Fruit fly (Drosophila melanogaster) whole organism, embryonic: ENCODE data around the gene Hat1.

ENCODE experiments used
- CG10267 ChIP-seq: fragments of 200-800 bp; sonication (Bioruptor generic); optimal IDR thresholded peaks from 2 replicates; lab custom pipeline; 2018; ENCODE audit warnings: missing biosample characterization, mild to moderate bottlenecking, missing genetic modification characterization, moderate library complexity
- CG10462 ChIP-seq: fragments of 200-800 bp; sonication (Bioruptor generic); optimal IDR thresholded peaks from 2 replicates; lab custom pipeline; 2016; ENCODE audit warnings: missing biosample characterization, missing genetic modification characterization
- CG10543 ChIP-seq: fragments of 200-800 bp; sonication (Bioruptor generic); optimal IDR thresholded peaks from 3 replicates; lab custom pipeline; 2017; ENCODE audit warnings: missing biosample characterization, mild to moderate bottlenecking, missing genetic modification characterization, moderate library complexity
- CG11093 ChIP-seq: fragments of 200-800 bp; sonication (Bioruptor generic); IDR thresholded peaks from 3 replicates; pipeline ENCODE4 v1.3.6; 2022; ENCODE audit warnings: missing biosample characterization, missing genetic modification characterization
- CG11456 ChIP-seq: fragments of 200-800 bp; sonication (Bioruptor generic); IDR thresholded peaks from 3 replicates; pipeline ENCODE4 v1.3.6; 2022; ENCODE audit warnings: missing biosample characterization, missing genetic modification characterization
- CG12155 ChIP-seq: fragments of 200-800 bp; sonication (Bioruptor generic); optimal IDR thresholded peaks from 3 replicates; lab custom pipeline; 2016; ENCODE audit warnings: missing biosample characterization, missing genetic modification characterization
- CG1233 ChIP-seq: fragments of 200-800 bp; sonication (Bioruptor generic); optimal IDR thresholded peaks from 4 replicates; lab custom pipeline; 2018; ENCODE audit warnings: missing biosample characterization, mild to moderate bottlenecking, missing genetic modification characterization
- CG12942 ChIP-seq: fragments of 200-800 bp; sonication (Bioruptor generic); optimal IDR thresholded peaks from 3 replicates; lab custom pipeline; 2016; ENCODE audit warnings: missing biosample characterization, missing genetic modification characterization
- CG13123 ChIP-seq: fragments of 200-800 bp; sonication (Bioruptor generic); optimal IDR thresholded peaks from 2 replicates; lab custom pipeline; 2016; ENCODE audit warnings: missing biosample characterization, missing genetic modification characterization
- CG14050 ChIP-seq: fragments of 200-800 bp; sonication (Bioruptor generic); IDR thresholded peaks from 3 replicates; pipeline ENCODE4 v1.3.6; 2022; ENCODE audit warnings: missing biosample characterization, missing genetic modification characterization
- CG17829 ChIP-seq: fragments of 200-800 bp; optimal IDR thresholded peaks from 2 replicates; lab custom pipeline; 2019; ENCODE audit warnings: missing biosample characterization, mild to moderate bottlenecking, missing genetic modification characterization, moderate library complexity
- CG1792 ChIP-seq: fragments of 200-800 bp; sonication (Bioruptor generic); optimal IDR thresholded peaks from 2 replicates; lab custom pipeline; 2016; ENCODE audit warnings: missing biosample characterization, missing genetic modification characterization
- CG18476 ChIP-seq: fragments of 200-800 bp; sonication (Bioruptor generic); optimal IDR thresholded peaks from 2 replicates; lab custom pipeline; 2016; ENCODE audit warnings: missing biosample characterization, mild to moderate bottlenecking, missing genetic modification characterization
- CG3281 ChIP-seq: fragments of 200-800 bp; sonication (Bioruptor generic); optimal IDR thresholded peaks from 3 replicates; lab custom pipeline; 2017; ENCODE audit warnings: missing biosample characterization, mild to moderate bottlenecking, missing genetic modification characterization
- CG4424 ChIP-seq: fragments of 200-800 bp; sonication (Bioruptor generic); optimal IDR thresholded peaks from 3 replicates; lab custom pipeline; 2016; ENCODE audit warnings: missing biosample characterization, missing genetic modification characterization
- CG9437 ChIP-seq: fragments of 200-800 bp; sonication (Bioruptor generic); optimal IDR thresholded peaks from 2 replicates; lab custom pipeline; 2018; ENCODE audit warnings: missing biosample characterization, mild to moderate bottlenecking, missing genetic modification characterization
- CG9817 ChIP-seq: fragments of 200-800 bp; sonication (Bioruptor generic); optimal IDR thresholded peaks from 2 replicates; lab custom pipeline; 2018; ENCODE audit warnings: missing biosample characterization, mild to moderate bottlenecking, missing genetic modification characterization, moderate library complexity
- CG9876 ChIP-seq: fragments of 200-800 bp; sonication (Bioruptor generic); optimal IDR thresholded peaks from 2 replicates; lab custom pipeline; 2016; ENCODE audit warnings: missing biosample characterization, missing genetic modification characterization
- Chrac-16 ChIP-seq: fragments of 200-800 bp; sonication (Bioruptor generic); optimal IDR thresholded peaks from 3 replicates; lab custom pipeline; 2016; ENCODE audit warnings: missing biosample characterization, missing genetic modification characterization
- Drgx ChIP-seq: fragments of 200-800 bp; sonication (Bioruptor generic); IDR thresholded peaks from 2 replicates; pipeline ENCODE4 v1.3.6; 2022; ENCODE audit warnings: missing biosample characterization, missing genetic modification characterization
- Ets65A ChIP-seq: fragments of 200-800 bp; sonication (Bioruptor generic); peaks from one replicate; lab custom pipeline; 2016; ENCODE audit warnings: missing biosample characterization, missing genetic modification characterization
- HLH54F ChIP-seq: fragments of 200-800 bp; sonication (Bioruptor generic); optimal IDR thresholded peaks from 3 replicates; lab custom pipeline; 2016; ENCODE audit warnings: missing biosample characterization, missing genetic modification characterization
- Hr39 ChIP-seq: fragments of >200 bp; optimal IDR thresholded peaks from 2 replicates; lab custom pipeline; 2017
- Lhr ChIP-seq: fragments of 200-800 bp; sonication (Bioruptor generic); optimal IDR thresholded peaks from 3 replicates; lab custom pipeline; 2017; ENCODE audit warnings: mild to moderate bottlenecking, missing biosample characterization, missing genetic modification reagents, missing genetic modification characterization
- Myb ChIP-seq: fragments of 200-800 bp; sonication (Bioruptor generic); optimal IDR thresholded peaks from 2 replicates; lab custom pipeline; 2016; ENCODE audit warnings: missing biosample characterization, missing genetic modification characterization
- Pdp1 ChIP-seq, 2 experiments: fragments of 200-800 bp; sonication (Bioruptor generic); optimal IDR thresholded peaks; 3 replicates each; lab custom pipeline; 2016; ENCODE audit warnings: missing biosample characterization in 2 of 2, missing genetic modification characterization in 2 of 2, mild to moderate bottlenecking in 1 of 2, moderate library complexity in 1 of 2
- Trl ChIP-seq, 3 experiments: fragments of >200 bp in 2 of 3; fragments of 200-800 bp in 1 of 3; sonication (Bioruptor generic) in 1 of 3; optimal IDR thresholded peaks; 2 replicates in 1 of 3; 3 replicates in 2 of 3; lab custom pipeline; 2016 to 2017; ENCODE audit warnings: missing biosample characterization in 1 of 3, missing genetic modification characterization in 1 of 3
- Xbp1 ChIP-seq: fragments of 200-800 bp; sonication (Bioruptor generic); optimal IDR thresholded peaks from 3 replicates; lab custom pipeline; 2016; ENCODE audit warnings: missing biosample characterization, mild to moderate bottlenecking, missing genetic modification characterization
- chn ChIP-seq: fragments of 200-800 bp; sonication (Bioruptor generic); optimal IDR thresholded peaks from 2 replicates; lab custom pipeline; 2016; ENCODE audit warnings: missing biosample characterization, missing genetic modification characterization
- crp ChIP-seq, 2 experiments: fragments of 200-800 bp; sonication (Bioruptor generic); optimal IDR thresholded peaks; 2 replicates in 1 of 2; 3 replicates in 1 of 2; lab custom pipeline; 2017; ENCODE audit warnings: missing biosample characterization in 2 of 2, missing genetic modification characterization in 2 of 2, mild to moderate bottlenecking in 1 of 2, moderate library complexity in 1 of 2
- grn ChIP-seq: fragments of 200-800 bp; sonication (Bioruptor generic); optimal IDR thresholded peaks from 3 replicates; lab custom pipeline; 2017; ENCODE audit warnings: missing biosample characterization, missing genetic modification characterization
- her ChIP-seq: fragments of 200-800 bp; sonication (Bioruptor generic); optimal IDR thresholded peaks from 2 replicates; lab custom pipeline; 2016; ENCODE audit warnings: missing biosample characterization, missing genetic modification characterization
- inv ChIP-seq: fragments of 200-800 bp; sonication (Bioruptor generic); IDR thresholded peaks from 2 replicates; pipeline ENCODE4 v1.3.6; 2022; ENCODE audit warnings: missing biosample characterization, missing genetic modification characterization; ENCODE audit not compliant: partially characterized antibody
- lab ChIP-seq: fragments of 200-800 bp; sonication (Bioruptor generic); optimal IDR thresholded peaks from 3 replicates; lab custom pipeline; 2017; ENCODE audit warnings: missing biosample characterization, missing genetic modification characterization, mild to moderate bottlenecking, moderate library complexity, missing genetic modification reagents
- psq ChIP-seq: fragments of 200-800 bp; sonication (Bioruptor generic); optimal IDR thresholded peaks from 2 replicates; lab custom pipeline; 2017; ENCODE audit warnings: missing biosample characterization, missing genetic modification characterization
- scrt ChIP-seq: fragments of 200-800 bp; sonication (Bioruptor generic); optimal IDR thresholded peaks from 2 replicates; lab custom pipeline; 2018; ENCODE audit warnings: missing biosample characterization, mild to moderate bottlenecking, missing genetic modification characterization, moderate library complexity
- sens ChIP-seq: fragments of 200-800 bp; sonication (Bioruptor generic); peaks from one replicate; lab custom pipeline; 2016; ENCODE audit warnings: missing biosample characterization, missing genetic modification characterization
- seq ChIP-seq: fragments of 200-800 bp; sonication (Bioruptor generic); IDR thresholded peaks from 2 replicates; pipeline ENCODE4 v1.3.6; 2022; ENCODE audit warnings: missing biosample characterization, missing genetic modification characterization
- ttk ChIP-seq: fragments of 200-800 bp; sonication (Bioruptor generic); IDR thresholded peaks from 2 replicates; pipeline ENCODE4 v2.1.2; 2022; ENCODE audit warnings: missing biosample characterization, missing genetic modification characterization
- unc-4 ChIP-seq: fragments of 200-800 bp; sonication (Bioruptor generic); IDR thresholded peaks from 2 replicates; pipeline ENCODE4 v1.3.6; 2022; ENCODE audit warnings: missing biosample characterization, missing genetic modification characterization; ENCODE audit not compliant: partially characterized antibody
- unpg ChIP-seq: fragments of 200-800 bp; sonication (Bioruptor generic); optimal IDR thresholded peaks from 3 replicates; lab custom pipeline; 2018; ENCODE audit warnings: missing biosample characterization, mild to moderate bottlenecking, missing genetic modification characterization, moderate library complexity
- yki ChIP-seq: fragments of >200 bp; optimal IDR thresholded peaks from 3 replicates; lab custom pipeline; 2018
- z ChIP-seq: fragments of 200-800 bp; sonication (Bioruptor generic); IDR thresholded peaks from 3 replicates; pipeline ENCODE4 v1.3.6; 2022; ENCODE audit warnings: missing biosample characterization, missing genetic modification characterization
- zfh1 ChIP-seq: fragments of 200-800 bp; sonication (Bioruptor generic); IDR thresholded peaks from 3 replicates; pipeline ENCODE4 v1.3.6; 2022; ENCODE audit warnings: missing biosample characterization, missing genetic modification characterization

Hat1 gene

dm6 chr3R:5791497-5791896, 2.3 kb upstream of the Hat1 start, which contains the start of gene Hpf1 (continued):
- TF ChIP-seq inv (no peak), CG12942 (GFP tag; lab: Kevin White, UChicago) (peak; percentile 97), crp (GFP tag; optimal IDR thresholded peaks at IDR 0.05; lab: Kevin White, UChicago) (peak in 1 of 2 experiments; percentile 69)

- TF ChIP-seq Pdp1 (GFP tag; optimal IDR thresholded peaks at IDR 0.05; lab: Kevin White, UChicago) = peak in 1 of 2 experiments; percentile 67
- peak; percentile 14; the same call in 1 of the 2 replicates for TF ChIP-seq unc-4 (GFP tag; lab: Robert Waterston, UW)
- TF ChIP-seq Trl (optimal IDR thresholded peaks at IDR 0.05; lab: Kevin White, UChicago) = peak in 1 of 2 experiments; percentile 34
- TF ChIP-seq Trl (GFP tag; optimal IDR thresholded peaks at IDR 0.05; lab: Kevin White, UChicago) = no peak
- TF ChIP-seq scrt (GFP tag; lab: Kevin White, UChicago) = peak; percentile 30
- no peak for TF ChIP-seq CG9437 (GFP tag; lab: Kevin White, UChicago)
- TF ChIP-seq CG1233 = no peak
- peak; percentile 72 for TF ChIP-seq Ets65A (GFP tag; lab: Kevin White, UChicago)
Observed at dm6 chr3R:5781462-5781861, 7.7 kb downstream of the Hat1 start, which contains the start of gene kat-60L1. kat-60L1 (plus strand) TSS chr3R:5781762.

- TF ChIP-seq CG12155 (GFP tag; lab: Kevin White, UChicago) = no peak
- TF ChIP-seq sens (GFP tag; lab: Kevin White, UChicago) = peak; percentile 25
Observed at dm6 chr3R:5780976-5781375, 8.2 kb downstream of the Hat1 start, which contains the start of gene CG2082. CG2082 (minus strand) TSS chr3R:5781076.

dm6 chr3R:5778731-5779593, 10.2 kb downstream of the Hat1 start, which contains the start of gene jagn:
jagn (plus strand) TSS chr3R:5779315.
- TF ChIP-seq psq (GFP tag; lab: Kevin White, UChicago) (peak; percentile 31), CG18476 (GFP tag; lab: Kevin White, UChicago) (peak; percentile 23), grn (GFP tag; lab: Kevin White, UChicago) (peak; percentile 1), lab (peak; percentile 63), CG17829 (tag; lab: Kevin White, UChicago) (peak; percentile 62), sens (GFP tag; lab: Kevin White, UChicago) (peak; percentile 90), CG14050 (no peak; the same call in 2 of the 3 replicates), CG9876 (peak; percentile 60), yki (no peak), Lhr (GFP tag; lab: Kevin White, UChicago) (peak; percentile 86), CG10462 (peak; percentile 62), CG9817 (tag; lab: Kevin White, UChicago) (peak; percentile 47), Xbp1 (GFP tag; lab: Kevin White, UChicago) (peak; percentile 78), chn (GFP tag; lab: Kevin White, UChicago) (peak; percentile 77), CG13123 (GFP tag; lab: Kevin White, UChicago) (no peak), HLH54F (GFP tag; lab: Kevin White, UChicago) (peak; percentile 80), Myb (peak; percentile 95), CG10543 (no peak), Hr39 (lab: Kevin White, UChicago) (no peak), Drgx (GFP tag; lab: Robert Waterston, UW) (no peak; the same call in 1 of the 2 replicates), CG4424 (peak; percentile 47), CG11093 (GFP tag; lab: Robert Waterston, UW) (no peak), ttk (GFP tag; lab: Robert Waterston, UW) (peak; percentile 58), her (GFP tag; lab: Kevin White, UChicago) (peak; percentile 54), Chrac-16 (GFP tag; lab: Kevin White, UChicago) (peak; percentile 44), unpg (peak; percentile 43), z (no peak), CG10267 (tag; lab: Kevin White, UChicago) (peak; percentile 73), CG1792 (GFP tag; lab: Kevin White, UChicago) (peak; percentile 35), CG11456 (GFP tag; lab: Robert Waterston, UW) (peak; percentile 88), zfh1 (GFP tag; lab: Robert Waterston, UW) (peak; percentile 68; the same call in 2 of the 3 replicates), seq (GFP tag; lab: Robert Waterston, UW) (no peak), CG3281 (GFP tag; lab: Kevin White, UChicago) (peak; percentile 35)
